Fruit fly (Drosophila melanogaster) whole organism, larva: ENCODE results near the gene CG3323.
A peak's percentile ranks its signal among the peaks of the same experiment; 100 is the strongest.

Experiments
- noc ChIP-seq: fragments of 200-800 bp; sonication (Bioruptor generic); optimal IDR thresholded peaks from 3 replicates; lab custom pipeline; 2019; ENCODE audit warnings: missing biosample characterization, mild to moderate bottlenecking, missing genetic modification characterization, moderate library complexity

Gene CG3323

dm6 chrX:5305591-5305990 lies at the start of gene CG3323:
CG3323 (minus strand) TSS chrX:5305691.
- no peak for TF ChIP-seq noc

dm6 chrX:5349899-5350575 lies 44.5 kb upstream of the CG3323 start:
- TF ChIP-seq noc: no peak

dm6 chrX:5339970-5340369 lies 34.5 kb upstream of the CG3323 start, which contains the start of gene SK:
SK (plus strand) TSS chrX:5340236.
- TF ChIP-seq noc: no peak

- no peak for TF ChIP-seq noc
Observed at dm6 chrX:5338435-5338834, 32.9 kb upstream of the CG3323 start.

- no peak for TF ChIP-seq noc
Observed at dm6 chrX:5337316-5337715, 31.8 kb upstream of the CG3323 start.

- TF ChIP-seq noc: peak; percentile 68
Observed at dm6 chrX:5336722-5337121, 31.2 kb upstream of the CG3323 start.

- no peak for TF ChIP-seq noc
Observed at dm6 chrX:5332259-5332862, 26.9 kb upstream of the CG3323 start, which contains the start of gene CanB. CanB (plus strand) TSS chrX:5332499.

- peak; percentile 5 for TF ChIP-seq noc
Observed at dm6 chrX:5329266-5329898, 23.9 kb upstream of the CG3323 start, which contains the start of the genes CG3309 and XRCC1. CG3309 (minus strand) TSS chrX:5329347. XRCC1 (plus strand) TSS chrX:5329876.

dm6 chrX:5323636-5324035 lies 18.1 kb upstream of the CG3323 start, which contains the start of gene Mcm3:
Mcm3 (plus strand) TSS chrX:5323855.
- no peak for TF ChIP-seq noc

- TF ChIP-seq noc: peak; percentile 68
Observed at dm6 chrX:5322459-5322883, 17.0 kb upstream of the CG3323 start, which contains the start of gene Rnp4F. Rnp4F (minus strand) TSS chrX:5322696.

dm6 chrX:5317170-5317569 lies 11.7 kb upstream of the CG3323 start, which contains the start of the genes CG15930 and Sas10:
CG15930 (minus strand) TSS chrX:5317295.
Sas10 (plus strand) TSS chrX:5317409.
- TF ChIP-seq noc: no peak

dm6 chrX:5312958-5313357 lies 7.5 kb upstream of the CG3323 start, which contains the start of gene CG4198:
CG4198 (plus strand) TSS chrX:5313258.
- TF ChIP-seq noc: no peak

dm6 chrX:5311838-5312339 lies 6.4 kb upstream of the CG3323 start, which contains the start of the genes TrxT and dhd:
TrxT (minus strand) TSS chrX:5311888.
dhd (plus strand) TSS chrX:5312171.
- no peak for TF ChIP-seq noc

dm6 chrX:5308963-5309362 lies 3.5 kb upstream of the CG3323 start, which contains the start of the genes Cdk7 and snf:
Cdk7 (minus strand) TSS chrX:5308983.
snf (plus strand) TSS chrX:5309242.
- no peak for TF ChIP-seq noc

dm6 chrX:5307317-5307716 lies 1.8 kb upstream of the CG3323 start, which contains the start of gene CG17764:
CG17764 (minus strand) TSS chrX:5307417.
- no peak for TF ChIP-seq noc

- no peak for TF ChIP-seq noc
Observed at dm6 chrX:5300623-5301283, 4.7 kb downstream of the CG3323 start.
